Fruit fly (Drosophila melanogaster): ENCODE data around the gene Brr2.

The Brr2 gene

DNA sequence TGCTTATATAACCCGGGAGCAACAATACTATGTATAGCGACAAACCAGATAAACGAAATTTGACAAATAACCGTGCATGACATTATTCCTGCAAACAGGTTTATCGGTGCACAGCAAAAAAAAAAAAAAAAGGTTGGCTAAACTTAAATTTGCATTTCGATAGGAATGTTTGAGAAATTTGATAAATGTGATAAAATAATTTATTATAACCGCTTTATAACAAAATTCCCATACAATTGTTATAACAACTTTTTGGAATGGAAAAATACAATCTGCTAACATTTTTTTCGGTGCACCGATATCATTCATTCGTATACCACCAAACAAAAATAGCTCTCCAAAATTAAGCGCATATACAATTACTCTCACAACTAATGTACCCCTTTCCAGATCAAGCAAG is 9.9 kb upstream of the Brr2 start (continued):
- TF ChIP-seq CG3847 (GFP tag; IDR thresholded peaks at IDR 0.05) (no peak), pho (GFP tag; optimal IDR thresholded peaks at IDR 0.05) (no peak), Fer1 (GFP tag; optimal IDR thresholded peaks at IDR 0.05) (peak; percentile 68), usp (GFP tag; optimal IDR thresholded peaks at IDR 0.05) (no peak), Nf-YA (GFP tag; IDR thresholded peaks at IDR 0.05) (no peak), Scr (GFP tag; IDR thresholded peaks at IDR 0.05; ENCODE audit: partially characterized antibody) (no peak), CG12236 (GFP tag; optimal IDR thresholded peaks at IDR 0.05) (no peak), CG6765 (GFP tag; optimal IDR thresholded peaks at IDR 0.05) (no peak), cwo (GFP tag; optimal IDR thresholded peaks at IDR 0.05) (peak; percentile 52), CG13424 (tag; optimal IDR thresholded peaks at IDR 0.05) (peak; percentile 37), CG2199 (GFP tag; IDR thresholded peaks at IDR 0.05) (no peak), CTCF (GFP tag; optimal IDR thresholded peaks at IDR 0.05) (no peak), en (GFP tag; optimal IDR thresholded peaks at IDR 0.05) (no peak), wor (GFP tag; IDR thresholded peaks at IDR 0.05) (no peak), CG3163 (GFP tag; optimal IDR thresholded peaks at IDR 0.05) (no peak), ttk (GFP tag; IDR thresholded peaks at IDR 0.05) (peak; percentile 59), CG15073 (GFP tag; optimal IDR thresholded peaks at IDR 0.05) (no peak), Hmr (GFP tag; optimal IDR thresholded peaks at IDR 0.05) (no peak), CG15269 (tag; optimal IDR thresholded peaks at IDR 0.05) (no peak), Atf6 (GFP tag; IDR thresholded peaks at IDR 0.05) (peak; percentile 52; the same call in 1 of the 2 replicates), CG34422 (GFP tag; IDR thresholded peaks at IDR 0.05) (peak; percentile 67; the same call in 2 of the 3 replicates), CG32532 (GFP tag; IDR thresholded peaks at IDR 0.05) (peak; percentile 74), phol (tag; optimal IDR thresholded peaks at IDR 0.05) (peak; percentile 56), esg (GFP tag; conservative IDR thresholded peaks at IDR 0.05) (peak; percentile 50), CG7745 (tag; optimal IDR thresholded peaks at IDR 0.05) (no peak), Max (GFP tag; optimal IDR thresholded peaks at IDR 0.05) (peak; percentile 39), ewg (GFP tag; optimal IDR thresholded peaks at IDR 0.05) (no peak), so (GFP tag; IDR thresholded peaks at IDR 0.05) (no peak), Myb (GFP tag; optimal IDR thresholded peaks at IDR 0.05) (no peak), E2f1 (GFP tag; IDR thresholded peaks at IDR 0.05) (peak; percentile 59; the same call in 1 of the 2 replicates), CG2712 (tag; optimal IDR thresholded peaks at IDR 0.05) (peak; percentile 68), HmgD (GFP tag; optimal IDR thresholded peaks at IDR 0.05) (no peak), bowl (GFP tag; IDR thresholded peaks at IDR 0.05) (no peak), dan (GFP tag; IDR thresholded peaks at IDR 0.05) (no peak), CG8388 (GFP tag; optimal IDR thresholded peaks at IDR 0.05) (no peak), Jarid2 (GFP tag; optimal IDR thresholded peaks at IDR 0.05) (no peak), CkIIα-i1 (GFP tag; IDR thresholded peaks at IDR 0.05) (no peak), Dref (GFP tag; IDR thresholded peaks at IDR 0.05) (no peak), ase (GFP tag; IDR thresholded peaks at IDR 0.05) (peak; percentile 64; the same call in 2 of the 3 replicates), zen2 (GFP tag; IDR thresholded peaks at IDR 0.05; ENCODE audit: partially characterized antibody) (no peak), kni (GFP tag; optimal IDR thresholded peaks at IDR 0.05) (no peak), Sry-β (GFP tag; optimal IDR thresholded peaks at IDR 0.05) (no peak), sima (GFP tag; optimal IDR thresholded peaks at IDR 0.05) (no peak), mirr (GFP tag; optimal IDR thresholded peaks at IDR 0.05) (no peak), tll (GFP tag; optimal IDR thresholded peaks at IDR 0.05) (no peak), CG4424 (GFP tag; optimal IDR thresholded peaks at IDR 0.05) (peak; percentile 27), CG10654 (GFP tag; optimal IDR thresholded peaks at IDR 0.05) (peak; percentile 18), ham (GFP tag; IDR thresholded peaks at IDR 0.05) (no peak), CG17802 (tag; optimal IDR thresholded peaks at IDR 0.05) (no peak), CG7271 (tag; optimal IDR thresholded peaks at IDR 0.05) (no peak), H2.0 (GFP tag; IDR thresholded peaks at IDR 0.05) (no peak), CG31224 (GFP tag; IDR thresholded peaks at IDR 0.05) (peak; percentile 41; the same call in 1 of the 2 replicates)
